Fruit fly (Drosophila melanogaster) whole organism, wandering third instar larva: ENCODE results near the gene CG32225.

Source experiments
- CrebA ChIP-seq: fragments of 200-800 bp; sonication (Bioruptor generic); optimal IDR thresholded peaks from 2 replicates; lab custom pipeline; 2016; ENCODE audit warnings: missing biosample characterization, mild to moderate bottlenecking, missing genetic modification characterization, borderline replicate concordance
- Dfd ChIP-seq: fragments of >200 bp; optimal IDR thresholded peaks from 2 replicates; lab custom pipeline; 2017; ENCODE audit warnings: missing biosample characterization, missing genetic modification characterization
- OdsH ChIP-seq: fragments of 200-800 bp; sonication (Bioruptor generic); optimal IDR thresholded peaks from 2 replicates; lab custom pipeline; 2016; ENCODE audit warnings: missing biosample characterization, mild to moderate bottlenecking, missing genetic modification characterization
- br ChIP-seq: fragments of 200-800 bp; sonication (Bioruptor generic); optimal IDR thresholded peaks from 2 replicates; lab custom pipeline; 2016; ENCODE audit warnings: missing biosample characterization, missing genetic modification characterization
- dsf ChIP-seq: sonication (Bioruptor generic); optimal IDR thresholded peaks from 2 replicates; lab custom pipeline; 2016; ENCODE audit warnings: missing biosample characterization, missing genetic modification characterization, borderline replicate concordance
- h ChIP-seq: fragments of 200-800 bp; sonication (Bioruptor generic); optimal IDR thresholded peaks from 3 replicates; lab custom pipeline; 2016; ENCODE audit warnings: missing biosample characterization, mild to moderate bottlenecking, missing genetic modification characterization
- lola ChIP-seq: fragments of >200 bp; optimal IDR thresholded peaks from 2 replicates; lab custom pipeline; 2017; ENCODE audit warnings: missing biosample characterization, missing genetic modification characterization
- pan ChIP-seq: fragments of >200 bp; optimal IDR thresholded peaks from 2 replicates; lab custom pipeline; 2017
- sv ChIP-seq: fragments of 200-800 bp; sonication (Bioruptor generic); optimal IDR thresholded peaks from 3 replicates; lab custom pipeline; 2016; ENCODE audit warnings: missing biosample characterization, missing genetic modification characterization
- woc ChIP-seq: sonication (Bioruptor generic); optimal IDR thresholded peaks from 2 replicates; lab custom pipeline; 2016; ENCODE audit warnings: missing biosample characterization, mild to moderate bottlenecking, missing genetic modification characterization

DNA sequence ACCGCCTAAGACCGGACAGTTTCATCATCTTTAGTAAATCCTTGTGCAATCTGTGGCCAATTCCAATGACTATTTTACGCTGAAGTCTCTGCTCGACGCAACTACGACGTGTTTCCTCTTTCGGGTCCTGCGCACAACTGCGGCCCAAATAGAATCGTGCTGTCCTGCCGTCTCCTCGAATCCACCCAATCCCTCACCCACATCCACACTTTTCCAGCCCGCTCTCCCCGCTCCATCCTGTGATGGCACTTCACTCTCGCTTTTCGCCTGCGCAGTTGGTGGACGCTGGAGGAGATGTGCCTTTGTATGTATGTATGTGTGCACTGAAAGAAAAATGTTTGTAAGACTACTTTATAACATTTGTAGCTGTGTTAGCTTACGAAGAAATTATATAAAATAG lies at the start of gene CG32225:
- TF ChIP-seq sv (GFP tag; lab: Kevin White, UChicago) (no peak), pan (no peak), woc (no peak), br (GFP tag; lab: Kevin White, UChicago) (no peak), OdsH (GFP tag; lab: Kevin White, UChicago) (no peak), Dfd (GFP tag; lab: Kevin White, UChicago) (no peak), CrebA (no peak), h (GFP tag; lab: Kevin White, UChicago) (no peak), dsf (GFP tag; lab: Kevin White, UChicago) (no peak), lola (GFP tag; lab: Kevin White, UChicago) (no peak)
